Worm (Caenorhabditis elegans): Measurements from ENCODE around the gene syd-1.

syd-1 gene

ce11 chrII:7594812-7595211 lies at the start of gene syd-1:
Gene syd-1 (minus strand): TSS chrII:7594912.
- TF ChIP-seq mls-2 (tag; optimal IDR thresholded peaks at IDR 0.05) (no peak), drap-1 (GFP tag; optimal IDR thresholded peaks at IDR 0.05) (no peak), ceh-83 (GFP tag; optimal IDR thresholded peaks at IDR 0.05) (no peak), unc-62 (GFP tag; optimal IDR thresholded peaks at IDR 0.05) (no peak), ham-2 (GFP tag; optimal IDR thresholded peaks at IDR 0.05) (no peak)

ce11 chrII:7643214-7643613 lies 48.5 kb upstream of the syd-1 start:
- no peak for TF ChIP-seq ceh-39 (tag; optimal IDR thresholded peaks at IDR 0.05)
- no peak for TF ChIP-seq zip-8 (tag; optimal IDR thresholded peaks at IDR 0.05)
- no peak for TF ChIP-seq ces-1 (GFP tag; optimal IDR thresholded peaks at IDR 0.05)
- no peak for TF ChIP-seq ztf-11 (tag; optimal IDR thresholded peaks at IDR 0.05)
- no peak for TF ChIP-seq lin-13 (tag; optimal IDR thresholded peaks at IDR 0.05)
- no peak for TF ChIP-seq cnd-1 (tag; optimal IDR thresholded peaks at IDR 0.05)
- TF ChIP-seq unc-39 (tag; optimal IDR thresholded peaks at IDR 0.05), result no peak
- no peak for TF ChIP-seq blmp-1 (tag; optimal IDR thresholded peaks at IDR 0.05)
- no peak for TF ChIP-seq nhr-237 (tag; optimal IDR thresholded peaks at IDR 0.05)
- no peak for TF ChIP-seq mep-1 (tag; optimal IDR thresholded peaks at IDR 0.05)
- TF ChIP-seq sptf-1 (tag; optimal IDR thresholded peaks at IDR 0.05), result no peak
- no peak for TF ChIP-seq lsy-2 (tag; optimal IDR thresholded peaks at IDR 0.05)
- no peak for TF ChIP-seq M03D4.4 (tag; optimal IDR thresholded peaks at IDR 0.05)
- TF ChIP-seq nhr-2 (tag; optimal IDR thresholded peaks at IDR 0.05), result no peak
- no peak for TF ChIP-seq tbx-8 (GFP tag; optimal IDR thresholded peaks at IDR 0.05)
- TF ChIP-seq nhr-76 (tag; optimal IDR thresholded peaks at IDR 0.05), result no peak
- no peak for TF ChIP-seq hlh-1 (tag; optimal IDR thresholded peaks at IDR 0.05)
- TF ChIP-seq ceh-43 (GFP tag; optimal IDR thresholded peaks at IDR 0.05), result no peak
- TF ChIP-seq unc-62 (GFP tag; optimal IDR thresholded peaks at IDR 0.05), result no peak
- no peak for TF ChIP-seq bed-3 (GFP tag; optimal IDR thresholded peaks at IDR 0.05)

DNA sequence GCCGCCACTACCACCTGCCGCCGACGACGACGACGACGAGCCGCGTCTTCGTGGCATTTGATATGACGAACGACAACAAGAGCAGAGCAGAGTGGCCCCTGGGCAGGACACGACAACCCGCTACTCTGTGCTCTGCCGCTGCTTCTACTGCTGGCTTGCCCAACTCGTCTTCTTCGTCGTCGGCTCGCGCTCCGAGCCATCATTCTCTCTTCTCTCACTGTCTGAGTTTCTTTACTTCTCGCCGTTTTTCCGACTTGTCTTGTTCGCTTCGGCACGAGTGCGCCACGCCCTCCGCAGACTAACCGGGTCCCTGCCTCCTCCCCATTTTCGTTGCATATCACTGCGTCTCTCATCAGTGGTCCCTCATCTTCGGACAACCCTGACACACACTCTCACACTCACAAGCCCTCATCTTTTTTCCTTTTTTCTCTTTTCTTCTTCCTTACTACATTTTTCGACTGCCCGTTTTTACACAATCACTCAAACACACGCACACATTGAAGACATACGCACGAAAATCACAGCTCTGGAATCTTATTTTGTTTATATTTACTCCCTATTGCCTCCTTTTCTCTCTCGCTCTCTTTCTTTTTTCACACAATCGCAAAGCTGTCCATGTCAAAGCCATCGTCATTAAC lies 47.4 kb upstream of the syd-1 start:
- peak; percentile 34 for TF ChIP-seq sptf-1 (tag; optimal IDR thresholded peaks at IDR 0.05)
- TF ChIP-seq unc-62 (GFP tag; optimal IDR thresholded peaks at IDR 0.05), result peak; percentile 77
- no peak for TF ChIP-seq M03D4.4 (tag; optimal IDR thresholded peaks at IDR 0.05)
- no peak for TF ChIP-seq drap-1 (GFP tag; optimal IDR thresholded peaks at IDR 0.05)
- peak; percentile 9 for TF ChIP-seq mls-2 (tag; optimal IDR thresholded peaks at IDR 0.05)
- no peak for TF ChIP-seq zip-8 (tag; optimal IDR thresholded peaks at IDR 0.05)
- no peak for TF ChIP-seq flh-1 (GFP tag; optimal IDR thresholded peaks at IDR 0.05)
- peak; percentile 91 for TF ChIP-seq unc-120 (tag; optimal IDR thresholded peaks at IDR 0.05; ENCODE audit: poor library complexity, severe bottlenecking)
- peak; percentile 80 for TF ChIP-seq ces-1 (GFP tag; optimal IDR thresholded peaks at IDR 0.05)
- no peak for TF ChIP-seq snpc-4 (tag; optimal IDR thresholded peaks at IDR 0.05)
- TF ChIP-seq nhr-2 (tag; optimal IDR thresholded peaks at IDR 0.05), result no peak
- no peak for TF ChIP-seq nhr-28 (tag; optimal IDR thresholded peaks at IDR 0.05)
- no peak for TF ChIP-seq ceh-39 (tag; optimal IDR thresholded peaks at IDR 0.05)
- TF ChIP-seq nhr-237 (tag; optimal IDR thresholded peaks at IDR 0.05), result no peak
- TF ChIP-seq bed-3 (GFP tag; optimal IDR thresholded peaks at IDR 0.05), result no peak
- no peak for TF ChIP-seq lsy-2 (tag; optimal IDR thresholded peaks at IDR 0.05)
- TF ChIP-seq ceh-43 (GFP tag; optimal IDR thresholded peaks at IDR 0.05), result no peak
- TF ChIP-seq cnd-1 (tag; optimal IDR thresholded peaks at IDR 0.05), result no peak

ce11 chrII:7640161-7640841 lies 45.6 kb upstream of the syd-1 start:
- no peak for TF ChIP-seq cnd-1 (tag; optimal IDR thresholded peaks at IDR 0.05)
- no peak for TF ChIP-seq ceh-83 (GFP tag; optimal IDR thresholded peaks at IDR 0.05)
- no peak for TF ChIP-seq nhr-28 (tag; optimal IDR thresholded peaks at IDR 0.05)
- TF ChIP-seq ces-1 (GFP tag; optimal IDR thresholded peaks at IDR 0.05), result peak; percentile 7
- TF ChIP-seq hlh-1 (tag; optimal IDR thresholded peaks at IDR 0.05), result peak; percentile 63
- TF ChIP-seq unc-120 (tag; optimal IDR thresholded peaks at IDR 0.05; ENCODE audit: poor library complexity, severe bottlenecking), result peak; percentile 57

- TF ChIP-seq mab-5 (tag; optimal IDR thresholded peaks at IDR 0.05) (no peak), nhr-28 (tag; optimal IDR thresholded peaks at IDR 0.05) (no peak), mep-1 (tag; optimal IDR thresholded peaks at IDR 0.05) (no peak), nhr-12 (tag; optimal IDR thresholded peaks at IDR 0.05) (no peak), hlh-1 (tag; optimal IDR thresholded peaks at IDR 0.05) (no peak), ceh-83 (GFP tag; optimal IDR thresholded peaks at IDR 0.05) (no peak), snpc-4 (tag; optimal IDR thresholded peaks at IDR 0.05) (no peak), cnd-1 (tag; optimal IDR thresholded peaks at IDR 0.05) (no peak)
Observed at ce11 chrII:7639036-7639435, 44.3 kb upstream of the syd-1 start.

Data from whole organism, mixed stage, embryonic.